Fruit fly (Drosophila melanogaster) whole organism, prepupa: ENCODE measurements around the gene Drak.

Experiments
- Blimp-1 ChIP-seq: fragments of 200-800 bp; sonication (Bioruptor generic); optimal IDR thresholded peaks from 3 replicates; lab custom pipeline; 2017; ENCODE audit warnings: missing biosample characterization, missing genetic modification characterization, mild to moderate bottlenecking, moderate library complexity, missing genetic modification reagents
- CG10669 ChIP-seq: fragments of 200-800 bp; sonication (Bioruptor generic); optimal IDR thresholded peaks from 3 replicates; lab custom pipeline; 2018; ENCODE audit warnings: missing biosample characterization, mild to moderate bottlenecking, missing genetic modification characterization, moderate library complexity
- CG11294 ChIP-seq: fragments of 200-800 bp; sonication (Bioruptor generic); IDR thresholded peaks from 2 replicates; pipeline ENCODE4 v1.3.6; 2022; ENCODE audit warnings: missing biosample characterization, missing genetic modification characterization
- CG11902 ChIP-seq: fragments of 200-800 bp; sonication (Bioruptor generic); optimal IDR thresholded peaks from 3 replicates; lab custom pipeline; 2016; ENCODE audit warnings: missing biosample characterization, missing genetic modification characterization
- CG15336 ChIP-seq: fragments of 200-800 bp; sonication (Bioruptor generic); IDR thresholded peaks from 2 replicates; pipeline ENCODE4 v1.3.6; 2022; ENCODE audit warnings: missing biosample characterization, missing genetic modification characterization
- CG1621 ChIP-seq: fragments of 200-800 bp; sonication (Bioruptor generic); optimal IDR thresholded peaks from 3 replicates; lab custom pipeline; 2018; ENCODE audit warnings: missing biosample characterization, mild to moderate bottlenecking, missing genetic modification characterization
- CG3032 ChIP-seq: fragments of 200-800 bp; optimal IDR thresholded peaks from 2 replicates; lab custom pipeline; 2019; ENCODE audit warnings: missing biosample characterization, mild to moderate bottlenecking, missing genetic modification characterization, moderate library complexity
- CG31627 ChIP-seq: fragments of 200-800 bp; sonication (Bioruptor generic); optimal IDR thresholded peaks from 3 replicates; lab custom pipeline; 2016; ENCODE audit warnings: missing biosample characterization, missing genetic modification characterization
- CG32006 ChIP-seq: fragments of 200-800 bp; sonication (Bioruptor generic); optimal IDR thresholded peaks from 3 replicates; lab custom pipeline; 2017; ENCODE audit warnings: missing biosample characterization, mild to moderate bottlenecking, missing genetic modification characterization
- CG3919 ChIP-seq: fragments of 200-800 bp; sonication (Bioruptor generic); optimal IDR thresholded peaks from 3 replicates; lab custom pipeline; 2016; ENCODE audit warnings: missing biosample characterization, missing genetic modification characterization
- CG4318 ChIP-seq: fragments of 200-800 bp; sonication (Bioruptor generic); optimal IDR thresholded peaks from 3 replicates; lab custom pipeline; 2017; ENCODE audit warnings: missing biosample characterization, mild to moderate bottlenecking, missing genetic modification characterization
- CG6163 ChIP-seq: fragments of 200-800 bp; sonication (Bioruptor generic); IDR thresholded peaks from 3 replicates; pipeline ENCODE4 v1.3.6; 2022; ENCODE audit warnings: missing biosample characterization, missing genetic modification characterization
- CG6276 ChIP-seq: fragments of 200-800 bp; sonication (Bioruptor generic); optimal IDR thresholded peaks from 2 replicates; lab custom pipeline; 2017; ENCODE audit warnings: missing biosample characterization, mild to moderate bottlenecking, missing genetic modification characterization
- CG6808 ChIP-seq: fragments of 200-800 bp; sonication (Bioruptor generic); optimal IDR thresholded peaks from 3 replicates; lab custom pipeline; 2017; ENCODE audit warnings: missing biosample characterization, missing genetic modification characterization, mild to moderate bottlenecking, moderate library complexity, missing genetic modification reagents
- CG8119 ChIP-seq: fragments of 200-800 bp; sonication (Bioruptor generic); IDR thresholded peaks from 3 replicates; pipeline ENCODE4 v1.3.6; 2022; ENCODE audit warnings: missing biosample characterization, missing genetic modification characterization
- CG8632 ChIP-seq: fragments of 200-800 bp; sonication (Bioruptor generic); optimal IDR thresholded peaks from 3 replicates; lab custom pipeline; 2016; ENCODE audit warnings: missing biosample characterization, missing genetic modification characterization
- CG9139 ChIP-seq: fragments of 200-800 bp; sonication (Bioruptor generic); optimal IDR thresholded peaks from 3 replicates; lab custom pipeline; 2017; ENCODE audit warnings: missing biosample characterization, mild to moderate bottlenecking, missing genetic modification characterization
- Eip75B ChIP-seq: fragments of 200-800 bp; sonication (Bioruptor generic); optimal IDR thresholded peaks from 3 replicates; lab custom pipeline; 2016; ENCODE audit warnings: missing biosample characterization, missing genetic modification characterization
- Eip78C ChIP-seq: fragments of 200-800 bp; sonication (Bioruptor generic); peaks from one replicate; lab custom pipeline; 2016; ENCODE audit warnings: missing biosample characterization, missing genetic modification characterization
- Ets21C ChIP-seq: fragments of 200-800 bp; sonication (Bioruptor generic); optimal IDR thresholded peaks from 3 replicates; lab custom pipeline; 2016; ENCODE audit warnings: missing biosample characterization, missing genetic modification characterization
- Ets96B ChIP-seq: fragments of 200-800 bp; optimal IDR thresholded peaks from 2 replicates; lab custom pipeline; 2019; ENCODE audit warnings: missing biosample characterization, mild to moderate bottlenecking, missing genetic modification characterization, moderate library complexity
- Gug ChIP-seq: fragments of 200-800 bp; sonication (Bioruptor generic); IDR thresholded peaks from 2 replicates; pipeline ENCODE4 v1.3.6; 2022; ENCODE audit warnings: missing biosample characterization, missing genetic modification characterization
- Hr38 ChIP-seq: sonication (Bioruptor generic); optimal IDR thresholded peaks from 2 replicates; lab custom pipeline; 2016; ENCODE audit warnings: missing biosample characterization, missing genetic modification characterization
- Hr39 ChIP-seq: fragments of 200-800 bp; sonication (Bioruptor generic); optimal IDR thresholded peaks from 2 replicates; lab custom pipeline; 2016; ENCODE audit warnings: missing biosample characterization, missing genetic modification characterization
- Hr4 ChIP-seq: fragments of 200-800 bp; sonication (Bioruptor generic); optimal IDR thresholded peaks from 3 replicates; lab custom pipeline; 2016; ENCODE audit warnings: missing biosample characterization, missing genetic modification characterization
- Lpt ChIP-seq: fragments of 200-800 bp; sonication (Bioruptor generic); optimal IDR thresholded peaks from 3 replicates; lab custom pipeline; 2016; ENCODE audit warnings: missing biosample characterization, missing genetic modification characterization
- Met ChIP-seq: fragments of 200-800 bp; sonication (Bioruptor generic); optimal IDR thresholded peaks from 3 replicates; lab custom pipeline; 2016; ENCODE audit warnings: missing biosample characterization, missing genetic modification characterization
- OdsH ChIP-seq: fragments of 200-800 bp; sonication (Bioruptor generic); optimal IDR thresholded peaks from 3 replicates; lab custom pipeline; 2016; ENCODE audit warnings: missing biosample characterization, missing genetic modification characterization
- Smox ChIP-seq: fragments of 200-800 bp; sonication (Bioruptor generic); optimal IDR thresholded peaks from 3 replicates; lab custom pipeline; 2016; ENCODE audit warnings: missing biosample characterization, missing genetic modification characterization
- Sox102F ChIP-seq: fragments of 200-800 bp; sonication (Bioruptor generic); optimal IDR thresholded peaks from 2 replicates; lab custom pipeline; 2016; ENCODE audit warnings: missing biosample characterization, mild to moderate bottlenecking, missing genetic modification characterization
- Sox15 ChIP-seq: fragments of 200-800 bp; sonication (Bioruptor generic); optimal IDR thresholded peaks from 3 replicates; lab custom pipeline; 2016; ENCODE audit warnings: missing biosample characterization, missing genetic modification characterization
- acj6 ChIP-seq: fragments of 200-800 bp; sonication (Bioruptor generic); optimal IDR thresholded peaks from 3 replicates; lab custom pipeline; 2016; ENCODE audit warnings: missing biosample characterization, missing genetic modification characterization
- cyc ChIP-seq: fragments of 200-800 bp; sonication (Bioruptor generic); optimal IDR thresholded peaks from 3 replicates; lab custom pipeline; 2016; ENCODE audit warnings: missing biosample characterization, missing genetic modification characterization
- dac ChIP-seq: fragments of 200-800 bp; sonication (Bioruptor generic); optimal IDR thresholded peaks from 2 replicates; lab custom pipeline; 2017; ENCODE audit warnings: missing biosample characterization, mild to moderate bottlenecking, missing genetic modification characterization
- dsx ChIP-seq: fragments of 200-800 bp; optimal IDR thresholded peaks from 3 replicates; lab custom pipeline; 2019; ENCODE audit warnings: missing biosample characterization, mild to moderate bottlenecking, missing genetic modification characterization, moderate library complexity; ENCODE audit not compliant: poor library complexity, severe bottlenecking
- eg ChIP-seq: fragments of 200-800 bp; sonication (Bioruptor generic); IDR thresholded peaks from 3 replicates; pipeline ENCODE4 v1.3.6; 2022; ENCODE audit warnings: missing biosample characterization, missing genetic modification characterization
- esn ChIP-seq: fragments of 200-800 bp; sonication (Bioruptor generic); optimal IDR thresholded peaks from 2 replicates; lab custom pipeline; 2016; ENCODE audit warnings: missing biosample characterization, mild to moderate bottlenecking, missing genetic modification characterization, moderate library complexity
- fkh ChIP-seq: fragments of 200-800 bp; sonication (Bioruptor generic); optimal IDR thresholded peaks from 3 replicates; lab custom pipeline; 2017; ENCODE audit warnings: missing biosample characterization, mild to moderate bottlenecking, missing genetic modification characterization, moderate library complexity
- lz ChIP-seq: fragments of 200-800 bp; sonication (Bioruptor generic); optimal IDR thresholded peaks from 3 replicates; lab custom pipeline; 2016; ENCODE audit warnings: missing biosample characterization, missing genetic modification characterization
- pdm3 ChIP-seq: fragments of 200-800 bp; sonication (Bioruptor generic); optimal IDR thresholded peaks from 3 replicates; lab custom pipeline; 2016; ENCODE audit warnings: missing biosample characterization, missing genetic modification characterization
- svp ChIP-seq: fragments of 200-800 bp; sonication (Bioruptor generic); peaks from one replicate; lab custom pipeline; 2016; ENCODE audit warnings: missing biosample characterization, missing genetic modification characterization
- topi ChIP-seq: fragments of 200-800 bp; sonication (Bioruptor generic); optimal IDR thresholded peaks from 3 replicates; lab custom pipeline; 2016; ENCODE audit warnings: missing biosample characterization, missing genetic modification characterization

The Drak gene

dm6 chrX:11466757-11467156, 26.2 kb upstream of the Drak start:
- TF ChIP-seq cyc (GFP tag; lab: Kevin White, UChicago) (no peak), CG3032 (tag; lab: Kevin White, UChicago) (no peak), Sox102F (no peak), CG15336 (GFP tag; lab: Robert Waterston, UW) (0 out of 2 replicates have a peak, but pooled peaks have one; percentile 30), Eip75B (GFP tag; lab: Kevin White, UChicago) (no peak)

- TF ChIP-seq CG11902 (GFP tag; lab: Kevin White, UChicago) (no peak), CG1621 (tag; lab: Kevin White, UChicago) (no peak), Ets21C (no peak), CG32006 (GFP tag; lab: Kevin White, UChicago) (no peak), eg (GFP tag; lab: Robert Waterston, UW) (no peak), CG4318 (GFP tag; lab: Kevin White, UChicago) (no peak), Smox (GFP tag; lab: Kevin White, UChicago) (no peak), acj6 (GFP tag; lab: Kevin White, UChicago) (no peak), CG10669 (GFP tag; lab: Kevin White, UChicago) (no peak), esn (GFP tag; lab: Kevin White, UChicago) (no peak), topi (no peak), Hr38 (GFP tag; lab: Kevin White, UChicago) (no peak), CG11294 (no peak), lz (no peak), CG3919 (no peak), CG31627 (GFP tag; lab: Kevin White, UChicago) (no peak), dsx (no peak)
Measured at dm6 chrX:11468304-11468703, 24.6 kb upstream of the Drak start.

- TF ChIP-seq lz (no peak), CG3032 (tag; lab: Kevin White, UChicago) (no peak), esn (GFP tag; lab: Kevin White, UChicago) (no peak), CG8632 (GFP tag; lab: Kevin White, UChicago) (no peak), CG1621 (tag; lab: Kevin White, UChicago) (no peak), Blimp-1 (GFP tag; lab: Kevin White, UChicago) (no peak), Lpt (GFP tag; lab: Kevin White, UChicago) (no peak), Eip78C (peak; percentile 24), Gug (GFP tag; lab: Robert Waterston, UW) (no peak), dac (GFP tag; lab: Kevin White, UChicago) (no peak), Hr4 (GFP tag; lab: Kevin White, UChicago) (peak; percentile 5)
- TF ChIP-seq, all 60 proteins: peak for 2
Measured at dm6 chrX:11476758-11477157, 16.2 kb upstream of the Drak start, which contains the start of gene Cyp4g15. Gene Cyp4g15, plus strand, starts transcription at chrX:11477058.

dm6 chrX:11483297-11483696, 9.6 kb upstream of the Drak start, which contains the start of gene Uba5:
Gene Uba5, plus strand, starts transcription at chrX:11483518.
- TF ChIP-seq cyc (GFP tag; lab: Kevin White, UChicago) (no peak), Eip78C (peak; percentile 22), Blimp-1 (GFP tag; lab: Kevin White, UChicago) (peak; percentile 98)
- TF ChIP-seq, all 60 proteins: peak for 2

- TF ChIP-seq CG15336 (GFP tag; lab: Robert Waterston, UW) (0 out of 2 replicates have a peak, but pooled peaks have one; percentile 28), Met (GFP tag; lab: Kevin White, UChicago) (no peak), Ets96B (tag; lab: Kevin White, UChicago) (peak; percentile 47), CG3919 (no peak), CG4318 (GFP tag; lab: Kevin White, UChicago) (no peak), CG32006 (GFP tag; lab: Kevin White, UChicago) (no peak), svp (GFP tag; lab: Kevin White, UChicago) (no peak), pdm3 (no peak), Eip78C (peak; percentile 17), CG6276 (GFP tag; lab: Kevin White, UChicago) (no peak), Hr38 (GFP tag; lab: Kevin White, UChicago) (no peak), CG9139 (peak; percentile 3), dac (GFP tag; lab: Kevin White, UChicago) (no peak), Hr39 (GFP tag; lab: Kevin White, UChicago) (no peak), Sox15 (GFP tag; lab: Kevin White, UChicago) (no peak), CG6163 (GFP tag; lab: Robert Waterston, UW) (peak; percentile 28; the same call in 1 of the 3 replicates), dsx (peak; percentile 37), CG3032 (tag; lab: Kevin White, UChicago) (peak; percentile 9), acj6 (GFP tag; lab: Kevin White, UChicago) (no peak), OdsH (GFP tag; lab: Kevin White, UChicago) (no peak), fkh (GFP tag; lab: Kevin White, UChicago) (no peak), CG6808 (GFP tag; lab: Kevin White, UChicago) (peak; percentile 19), Lpt (GFP tag; lab: Kevin White, UChicago) (peak; percentile 28), Sox102F (no peak), CG8119 (GFP tag; lab: Robert Waterston, UW) (peak; percentile 49; the same call in 2 of the 3 replicates), Blimp-1 (GFP tag; lab: Kevin White, UChicago) (no peak), CG11902 (GFP tag; lab: Kevin White, UChicago) (no peak)
Measured at dm6 chrX:11485075-11485474, 7.9 kb upstream of the Drak start, which contains the start of gene Spase25. Gene Spase25, plus strand, starts transcription at chrX:11485250.
